Worm (Caenorhabditis elegans) whole organism, L1 larva: ENCODE data around the gene F23A7.5.
"Not testable (repeated sequence)": the region's sequence is repeated elsewhere in the genome, so short reads cannot be mapped to it uniquely, and the experiment has no call there.

ENCODE experiments used
- nhr-12 ChIP-seq: sonication (generic microtip); optimal IDR thresholded peaks from 2 replicates; lab custom pipeline; 2017; ENCODE audit warnings: missing biosample characterization, missing genetic modification characterization
- unc-62 ChIP-seq: fragments of 150-350 bp; optimal IDR thresholded peaks from 2 replicates; lab custom pipeline; 2014; ENCODE audit warnings: missing biosample characterization, missing genetic modification reagents, missing genetic modification characterization

DNA sequence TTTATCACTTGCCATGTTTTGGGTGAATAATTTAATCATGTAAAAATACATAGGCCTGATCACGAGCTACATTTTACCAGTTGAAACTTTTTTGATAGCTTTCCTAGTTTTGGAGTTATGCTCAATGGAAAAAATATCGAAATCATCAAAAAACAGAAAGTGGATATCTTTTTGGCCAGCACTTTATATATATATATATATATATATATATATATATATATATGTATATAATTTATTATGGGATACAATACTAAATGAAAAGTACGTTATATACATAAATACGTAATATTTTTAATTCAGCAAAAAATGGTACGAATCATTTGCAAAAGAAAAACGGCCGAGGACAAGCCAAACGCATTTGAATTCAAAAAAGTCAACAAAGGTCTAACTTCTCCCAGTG is 9.0 kb upstream of the F23A7.5 start, which contains the start of gene F23A7.3:
- TF ChIP-seq nhr-12 (tag; lab: Kevin White, UChicago); unc-62: not testable (repeated sequence)
